Fruit fly (Drosophila melanogaster): ENCODE data around the gene CG15760.

CG15760 gene

DNA sequence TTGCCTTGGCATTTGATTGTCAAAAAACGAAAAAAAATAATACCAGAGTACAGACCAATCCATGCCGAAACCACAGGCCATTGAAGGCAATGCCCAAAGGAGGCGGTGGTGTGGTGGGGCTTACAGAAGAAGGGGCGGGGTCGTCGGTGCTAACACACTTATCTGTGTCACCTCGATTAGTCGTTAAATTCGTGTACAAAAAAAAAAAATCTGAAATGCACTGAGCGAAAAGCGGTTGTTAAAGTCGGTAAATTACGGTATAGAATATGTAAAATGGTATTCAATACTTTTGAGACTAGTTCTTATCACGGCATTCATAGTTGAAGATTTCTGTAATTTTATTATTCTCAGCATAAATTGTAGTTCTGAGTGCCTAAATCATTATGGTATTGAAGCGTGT is 25.5 kb upstream of the CG15760 start (continued):
- TF ChIP-seq ash1 (GFP tag; optimal IDR thresholded peaks at IDR 0.05) (no peak), Mrtf (GFP tag; IDR thresholded peaks at IDR 0.05) (no peak), CG14014 (GFP tag; IDR thresholded peaks at IDR 0.05) (peak; percentile 38; the same call in 1 of the 2 replicates), exex (tag; optimal IDR thresholded peaks at IDR 0.05) (peak; percentile 81), CG9609 (GFP tag; optimal IDR thresholded peaks at IDR 0.05) (peak; percentile 18), az2 (GFP tag; optimal IDR thresholded peaks at IDR 0.05) (peak; percentile 48), Drgx (GFP tag; IDR thresholded peaks at IDR 0.05) (0 out of 2 replicates have a peak, but pooled peaks have one; percentile 14), E2f1 (GFP tag; IDR thresholded peaks at IDR 0.05) (peak; percentile 63; the same call in 1 of the 2 replicates), CG10959 (GFP tag; IDR thresholded peaks at IDR 0.05) (peak; percentile 40; the same call in 1 of the 2 replicates), NFAT (GFP tag; IDR thresholded peaks at IDR 0.05) (peak; percentile 84; the same call in 1 of the 2 replicates), Antp (GFP tag; optimal IDR thresholded peaks at IDR 0.05) (peak; percentile 34), Opbp (GFP tag; IDR thresholded peaks at IDR 0.05; ENCODE audit: partially characterized antibody) (no peak), Chrac-16 (GFP tag; optimal IDR thresholded peaks at IDR 0.05) (peak; percentile 20), CG13775 (GFP tag; optimal IDR thresholded peaks at IDR 0.05) (peak; percentile 15), run (tag; optimal IDR thresholded peaks at IDR 0.05) (no peak), sisA (GFP tag; IDR thresholded peaks at IDR 0.05) (peak; percentile 71), Poxn (GFP tag; IDR thresholded peaks at IDR 0.05) (no peak), sqz (GFP tag; optimal IDR thresholded peaks at IDR 0.05) (peak; percentile 84), Fer1 (GFP tag; optimal IDR thresholded peaks at IDR 0.05) (peak; percentile 36), zfh1 (GFP tag; IDR thresholded peaks at IDR 0.05) (peak; percentile 70; the same call in 2 of the 3 replicates), Hr39 (optimal IDR thresholded peaks at IDR 0.05) (no peak), CG15269 (tag; optimal IDR thresholded peaks at IDR 0.05) (peak; percentile 28), dmrt11E (tag; optimal IDR thresholded peaks at IDR 0.05) (peak; percentile 32), fd3F (GFP tag; optimal IDR thresholded peaks at IDR 0.05) (peak; percentile 30), CG8478 (optimal IDR thresholded peaks at IDR 0.05) (no peak), Lpt (GFP tag; optimal IDR thresholded peaks at IDR 0.05) (no peak), trem (tag; optimal IDR thresholded peaks at IDR 0.05) (peak; percentile 21), otp (GFP tag; IDR thresholded peaks at IDR 0.05) (peak; percentile 58; the same call in 1 of the 3 replicates), CG31224 (GFP tag; IDR thresholded peaks at IDR 0.05) (peak; percentile 21; the same call in 1 of the 2 replicates), disco-r (GFP tag; optimal IDR thresholded peaks at IDR 0.05) (no peak), CG10366 (GFP tag; IDR thresholded peaks at IDR 0.05) (peak; percentile 28), HLHmδ (GFP tag; optimal IDR thresholded peaks at IDR 0.05) (no peak), klu (GFP tag; IDR thresholded peaks at IDR 0.05) (no peak), inv (GFP tag; IDR thresholded peaks at IDR 0.05; ENCODE audit: partially characterized antibody) (no peak), CG3838 (GFP tag; optimal IDR thresholded peaks at IDR 0.05) (no peak), CG4617 (GFP tag; optimal IDR thresholded peaks at IDR 0.05; ENCODE audit: borderline replicate concordance) (no peak), Oaz (GFP tag; IDR thresholded peaks at IDR 0.05) (peak; percentile 30; the same call in 1 of the 2 replicates), Pdp1 (GFP tag; optimal IDR thresholded peaks at IDR 0.05) (peak; percentile 26 to 61), CG7786 (GFP tag; optimal IDR thresholded peaks at IDR 0.05) (peak; percentile 30), Nf-YA (GFP tag; IDR thresholded peaks at IDR 0.05) (peak; percentile 52; the same call in 1 of the 2 replicates), Spps (tag; optimal IDR thresholded peaks at IDR 0.05) (peak; percentile 21), Xrp1 (GFP tag; IDR thresholded peaks at IDR 0.05) (peak; percentile 74), Doc2 (GFP tag; IDR thresholded peaks at IDR 0.05) (no peak), dm (GFP tag; optimal IDR thresholded peaks at IDR 0.05) (no peak), CG8089 (GFP tag; optimal IDR thresholded peaks at IDR 0.05) (peak; percentile 46), hkb (optimal IDR thresholded peaks at IDR 0.05) (no peak), hkb (GFP tag; IDR thresholded peaks at IDR 0.05) (peak; percentile 66), phol (tag; optimal IDR thresholded peaks at IDR 0.05) (peak; percentile 63), Sox100B (GFP tag; optimal IDR thresholded peaks at IDR 0.05) (peak; percentile 32), CG6813 (GFP tag; optimal IDR thresholded peaks at IDR 0.05) (peak; percentile 36), CG7839 (tag; optimal IDR thresholded peaks at IDR 0.05) (peak; percentile 70), fd102C (GFP tag; optimal IDR thresholded peaks at IDR 0.05) (no peak)
